Worm (Caenorhabditis elegans) whole organism, L1 larva: ENCODE measurements around the gene K07F5.12.

ENCODE experiments used
- C34B4.2 ChIP-seq: sonication (generic microtip); optimal IDR thresholded peaks from 2 replicates; lab custom pipeline; 2017; ENCODE audit warnings: mild to moderate bottlenecking, missing genetic modification characterization, missing compliant biosample characterization
- Y116A8C.19 ChIP-seq: sonication (generic microtip); optimal IDR thresholded peaks from 2 replicates; lab custom pipeline; 2016; ENCODE audit warnings: missing compliant biosample characterization, missing genetic modification characterization, borderline replicate concordance
- aly-2 ChIP-seq: fragments of 150-350 bp; optimal IDR thresholded peaks from 2 replicates; lab custom pipeline; 2014; ENCODE audit warnings: missing biosample characterization, missing genetic modification characterization
- ama-1 ChIP-seq: fragments of 150-350 bp; optimal IDR thresholded peaks from 2 replicates; lab custom pipeline; 2014
- blmp-1 ChIP-seq: fragments of 150-350 bp; optimal IDR thresholded peaks from 2 replicates; lab custom pipeline; 2014; ENCODE audit warnings: missing biosample characterization, missing genetic modification characterization
- ceh-82 ChIP-seq, 3 experiments: fragments of 150-350 bp in 1 of 3; sonication (generic microtip) in 2 of 3; optimal IDR thresholded peaks; 2 replicates each; lab custom pipeline; 2014 to 2017; ENCODE audit warnings: missing biosample characterization in 3 of 3, missing genetic modification characterization in 3 of 3
- ceh-88 ChIP-seq: fragments of 200-800 bp; sonication (Bioruptor generic); IDR thresholded peaks from 2 replicates; pipeline ENCODE4 v1.3.6; 2022; ENCODE audit warnings: missing genetic modification characterization, missing compliant biosample characterization
- dpl-1 ChIP-seq, 3 experiments: fragments of 150-350 bp in 2 of 3; sonication (generic microtip) in 1 of 3; optimal IDR thresholded peaks; 2 replicates each; lab custom pipeline; 2014 to 2017; ENCODE audit warnings: missing biosample characterization in 3 of 3, missing genetic modification characterization in 3 of 3, missing genetic modification reagents in 3 of 3
- dsc-1 ChIP-seq: sonication (generic microtip); optimal IDR thresholded peaks from 2 replicates; lab custom pipeline; 2016; ENCODE audit warnings: mild to moderate bottlenecking, missing genetic modification characterization, missing compliant biosample characterization
- efl-1 ChIP-seq, 4 experiments: fragments of 150-350 bp; optimal IDR thresholded peaks in 3 of 4; peaks in 1 of 4; 1 replicate in 1 of 4; 2 replicates in 3 of 4; lab custom pipeline; 2014; ENCODE audit warnings: missing biosample characterization in 2 of 4, missing genetic modification characterization in 2 of 4, missing genetic modification reagents in 2 of 4
- elt-2 ChIP-seq: sonication (generic microtip); optimal IDR thresholded peaks from 2 replicates; lab custom pipeline; 2016; ENCODE audit warnings: missing genetic modification characterization, mild to moderate bottlenecking, inconsistent platforms, missing compliant biosample characterization, missing genetic modification reagents
- fkh-10 ChIP-seq: sonication (generic microtip); optimal IDR thresholded peaks from 2 replicates; lab custom pipeline; 2017; ENCODE audit warnings: missing biosample characterization, missing genetic modification reagents, missing genetic modification characterization
- fkh-8 ChIP-seq: sonication (generic microtip); optimal IDR thresholded peaks from 2 replicates; lab custom pipeline; 2016; ENCODE audit warnings: mild to moderate bottlenecking, missing genetic modification characterization, missing compliant biosample characterization
- hlh-4 ChIP-seq: sonication (generic microtip); optimal IDR thresholded peaks from 2 replicates; lab custom pipeline; 2016; ENCODE audit warnings: mild to moderate bottlenecking, missing genetic modification characterization, missing compliant biosample characterization
- hpl-2 ChIP-seq: fragments of 150-350 bp; optimal IDR thresholded peaks from 2 replicates; lab custom pipeline; 2014; ENCODE audit warnings: missing biosample characterization, missing genetic modification reagents, missing genetic modification characterization
- jun-1 ChIP-seq: fragments of 150-350 bp; optimal IDR thresholded peaks from 2 replicates; lab custom pipeline; 2014; ENCODE audit warnings: missing biosample characterization, missing genetic modification reagents, missing genetic modification characterization
- lin-15B ChIP-seq: fragments of 150-350 bp; sonication (generic microtip); optimal IDR thresholded peaks from 3 replicates; lab custom pipeline; 2014; ENCODE audit warnings: missing biosample characterization, missing genetic modification characterization
- lin-35 ChIP-seq, 2 experiments: fragments of 150-350 bp; optimal IDR thresholded peaks; 2 replicates each; lab custom pipeline; 2014; ENCODE audit warnings: missing biosample characterization in 2 of 2, missing genetic modification characterization in 2 of 2, missing genetic modification reagents in 2 of 2
- lir-3 ChIP-seq: sonication (generic microtip); optimal IDR thresholded peaks from 2 replicates; lab custom pipeline; 2016; ENCODE audit warnings: mild to moderate bottlenecking, missing genetic modification characterization, moderate library complexity, missing compliant biosample characterization; ENCODE audit not compliant: poor library complexity
- lsy-2 ChIP-seq, 2 experiments: fragments of 150-350 bp; optimal IDR thresholded peaks; 2 replicates each; lab custom pipeline; 2014; ENCODE audit warnings: missing biosample characterization in 2 of 2, missing genetic modification characterization in 2 of 2
- mef-2 ChIP-seq: fragments of 150-350 bp; optimal IDR thresholded peaks from 2 replicates; lab custom pipeline; 2014; ENCODE audit warnings: missing biosample characterization, missing genetic modification characterization
- mep-1 ChIP-seq: fragments of 150-350 bp; optimal IDR thresholded peaks from 2 replicates; lab custom pipeline; 2014; ENCODE audit warnings: missing biosample characterization, missing genetic modification characterization
- nhr-12 ChIP-seq: sonication (generic microtip); optimal IDR thresholded peaks from 2 replicates; lab custom pipeline; 2017; ENCODE audit warnings: missing biosample characterization, missing genetic modification characterization
- nhr-71 ChIP-seq: sonication (generic microtip); optimal IDR thresholded peaks from 2 replicates; lab custom pipeline; 2016; ENCODE audit warnings: mild to moderate bottlenecking, missing genetic modification characterization, moderate library complexity, missing compliant biosample characterization
- nhr-77 ChIP-seq: fragments of 150-350 bp; optimal IDR thresholded peaks from 2 replicates; lab custom pipeline; 2014; ENCODE audit warnings: missing biosample characterization, missing genetic modification characterization
- pax-3 ChIP-seq: fragments of 200-800 bp; sonication (Bioruptor generic); optimal IDR thresholded peaks from 2 replicates; lab custom pipeline; 2018; ENCODE audit warnings: mild to moderate bottlenecking, missing genetic modification characterization, moderate library complexity, missing compliant biosample characterization
- pqm-1 ChIP-seq: sonication (generic microtip); optimal IDR thresholded peaks from 3 replicates; lab custom pipeline; 2017; ENCODE audit warnings: missing biosample characterization, missing genetic modification characterization
- rnt-1 ChIP-seq: sonication (generic microtip); optimal IDR thresholded peaks from 2 replicates; lab custom pipeline; 2016; ENCODE audit warnings: mild to moderate bottlenecking, missing genetic modification characterization, moderate library complexity, missing compliant biosample characterization
- snu-23 ChIP-seq: sonication (generic microtip); optimal IDR thresholded peaks from 2 replicates; lab custom pipeline; 2016; ENCODE audit warnings: missing genetic modification characterization, missing compliant biosample characterization
- sox-4 ChIP-seq: sonication (generic microtip); optimal IDR thresholded peaks from 2 replicates; lab custom pipeline; 2016; ENCODE audit warnings: missing genetic modification characterization, missing compliant biosample characterization
- swsn-7 ChIP-seq: sonication (generic microtip); optimal IDR thresholded peaks from 2 replicates; lab custom pipeline; 2016; ENCODE audit warnings: missing genetic modification characterization, missing compliant biosample characterization
- tbx-2 ChIP-seq: sonication (generic microtip); optimal IDR thresholded peaks from 2 replicates; lab custom pipeline; 2016; ENCODE audit warnings: missing genetic modification characterization, missing compliant biosample characterization
- unc-130 ChIP-seq: fragments of 150-350 bp; optimal IDR thresholded peaks from 2 replicates; lab custom pipeline; 2017; ENCODE audit warnings: missing biosample characterization, missing genetic modification characterization, inconsistent platforms
- xbp-1 ChIP-seq: sonication (generic microtip); optimal IDR thresholded peaks from 2 replicates; lab custom pipeline; 2016; ENCODE audit warnings: missing genetic modification characterization, missing compliant biosample characterization
- zag-1 ChIP-seq: fragments of 150-350 bp; optimal IDR thresholded peaks from 2 replicates; lab custom pipeline; 2014; ENCODE audit warnings: missing biosample characterization, missing genetic modification characterization
- zip-4 ChIP-seq: fragments of 200-800 bp; sonication (Bioruptor generic); optimal IDR thresholded peaks from 2 replicates; lab custom pipeline; 2018; ENCODE audit warnings: mild to moderate bottlenecking, missing genetic modification characterization, moderate library complexity, missing compliant biosample characterization

Gene K07F5.12

DNA sequence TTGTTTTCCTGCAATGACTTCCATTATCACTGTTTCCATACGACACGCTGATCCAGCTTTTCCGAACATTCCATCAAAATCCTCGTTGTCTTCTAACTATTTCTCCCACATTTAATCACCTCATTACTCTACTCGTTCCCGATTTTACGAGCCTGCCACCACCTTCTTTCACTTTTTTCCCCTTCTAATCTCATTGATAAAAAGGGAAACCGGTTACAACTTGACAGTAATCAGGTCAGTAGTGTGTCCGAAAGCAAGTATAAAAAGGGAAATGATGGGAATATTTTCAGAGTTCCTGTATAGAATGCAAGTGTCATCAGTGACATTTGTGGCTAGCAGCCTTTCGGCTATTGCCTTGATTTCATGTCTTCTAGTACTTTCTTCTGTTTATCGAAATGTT is 34.2 kb upstream of the K07F5.12 start, which contains the start of gene col-123:
col-123 (plus strand) TSS at position 301 of the 400 bp plus-strand sequence.
- no peak for TF ChIP-seq dsc-1 (tag; lab: Kevin White, UChicago)
- TF ChIP-seq blmp-1 = peak; percentile 53

DNA sequence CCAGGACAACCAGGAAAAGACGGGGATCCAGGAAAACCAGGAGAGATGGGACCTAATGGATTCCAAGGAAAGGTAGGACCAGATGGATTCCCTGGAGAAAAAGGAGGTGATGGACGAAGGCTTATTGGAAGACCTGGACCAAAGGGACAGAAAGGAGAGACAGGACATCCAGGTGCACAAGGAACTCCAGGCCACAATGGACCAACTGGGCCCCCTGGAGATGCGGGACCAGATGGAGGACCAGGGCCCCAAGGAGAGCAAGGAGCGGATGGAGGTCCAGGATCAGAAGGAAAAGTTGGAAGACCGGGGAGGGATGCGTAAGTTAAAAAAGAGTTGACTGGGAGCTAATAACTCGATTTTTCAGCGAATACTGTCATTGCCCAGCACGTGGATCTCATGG is 33.2 kb upstream of the K07F5.12 start:
- no peak for TF ChIP-seq zag-1 (tag; lab: Kevin White, UChicago)
- no peak for TF ChIP-seq fkh-10
- TF ChIP-seq Y116A8C.19 (tag; lab: Kevin White, UChicago) = no peak
- no peak for TF ChIP-seq nhr-77 (tag; lab: Kevin White, UChicago)
- TF ChIP-seq aly-2 (tag; lab: Kevin White, UChicago) = no peak
- no peak for TF ChIP-seq jun-1 (tag; lab: Kevin White, UChicago)
- no peak for TF ChIP-seq fkh-8 (tag; lab: Kevin White, UChicago)
- no peak for TF ChIP-seq pqm-1 (tag; lab: Kevin White, UChicago)
- TF ChIP-seq unc-130 (tag; lab: Kevin White, UChicago) = no peak
- no peak for TF ChIP-seq zip-4 (GFP tag; lab: Kevin White, UChicago)
- TF ChIP-seq rnt-1 = no peak
- TF ChIP-seq lir-3 (tag; lab: Kevin White, UChicago) = no peak
- TF ChIP-seq ceh-88 (GFP tag; lab: Robert Waterston, UW) = no peak
- TF ChIP-seq mep-1 (tag; lab: Kevin White, UChicago) = no peak
- no peak for TF ChIP-seq elt-2 (tag; lab: Kevin White, UChicago)

DNA sequence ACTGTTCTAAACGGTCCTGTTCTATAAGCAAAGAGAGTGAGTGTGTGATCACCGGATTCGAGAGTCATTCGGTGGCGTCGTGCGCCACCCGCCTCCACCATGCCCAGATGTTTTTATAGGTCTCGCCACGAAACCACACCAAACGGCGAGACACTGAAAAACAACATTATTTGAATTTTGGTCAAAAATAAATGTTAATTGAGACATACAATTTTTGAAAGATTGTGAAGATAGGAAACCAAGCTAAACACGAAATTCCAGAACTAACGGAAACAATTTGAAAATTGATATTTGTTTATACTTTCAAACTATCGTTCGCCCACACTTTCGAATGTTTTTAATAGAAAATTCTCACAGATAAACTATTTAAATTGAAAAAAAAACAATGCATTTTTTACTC is 31.3 kb upstream of the K07F5.12 start, which contains the start of gene catp-6:
catp-6 (minus strand) TSS at position 101 of the 400 bp plus-strand sequence.
- TF ChIP-seq pax-3 (tag; lab: Kevin White, UChicago) (no peak), efl-1 (optimal IDR thresholded peaks at IDR 0.05; lab: Kevin White, UChicago) (no peak), efl-1 (GFP tag; optimal IDR thresholded peaks at IDR 0.05 in 1 of 2; lab: Kevin White, UChicago) (peak in 1 of 2 experiments; percentile 89)
- TF ChIP-seq, all 84 proteins: peak for 1

DNA sequence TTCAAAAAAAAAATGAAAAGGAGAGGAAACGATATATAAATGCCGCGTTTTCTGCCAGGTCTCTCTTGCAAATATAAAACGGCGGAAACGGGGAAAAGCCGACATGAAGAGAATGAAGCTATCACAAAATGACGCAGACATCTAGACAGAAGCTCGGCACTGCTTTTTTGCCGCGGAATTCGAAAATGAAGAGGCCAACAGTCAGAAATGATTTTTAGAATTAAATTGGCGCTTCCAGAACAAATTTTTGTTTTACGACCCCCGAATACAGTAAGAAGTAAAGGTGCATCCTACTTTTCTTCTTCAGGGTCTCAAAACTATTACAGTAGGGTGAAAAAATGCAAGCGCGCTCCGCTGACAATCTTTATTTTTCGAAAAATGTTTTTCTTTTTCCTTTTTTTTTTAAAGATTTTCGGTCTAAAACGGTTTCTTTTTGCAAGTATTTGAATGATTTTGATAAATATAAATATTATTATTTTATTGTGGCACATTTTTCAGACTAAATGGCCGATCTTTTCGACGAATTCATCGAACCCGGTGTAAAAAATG is 30.5 kb upstream of the K07F5.12 start, which contains the start of gene mtr-4:
mtr-4 (plus strand) TSS at position 499 of the 549 bp plus-strand sequence.
- TF ChIP-seq lin-15B (tag; lab: Kevin White, UChicago) (peak; percentile 21), sox-4 (tag; lab: Kevin White, UChicago) (no peak), hpl-2 (GFP tag; lab: Kevin White, UChicago) (no peak), nhr-71 (tag; lab: Kevin White, UChicago) (peak; percentile 55), elt-2 (tag; lab: Kevin White, UChicago) (peak; percentile 57), efl-1 (optimal IDR thresholded peaks at IDR 0.05; lab: Kevin White, UChicago) (peak; percentile 32 to 69), efl-1 (GFP tag; optimal IDR thresholded peaks at IDR 0.05 in 1 of 2; lab: Kevin White, UChicago) (peak; percentile 73 to 95), xbp-1 (tag; lab: Kevin White, UChicago) (peak; percentile 9), fkh-8 (tag; lab: Kevin White, UChicago) (peak; percentile 8), dpl-1 (GFP tag; optimal IDR thresholded peaks at IDR 0.05; lab: Kevin White, UChicago) (peak; percentile 33 to 73 (median 59)), lsy-2 (tag; optimal IDR thresholded peaks at IDR 0.05; lab: Kevin White, UChicago) (peak in 1 of 2 experiments; percentile 53), C34B4.2 (tag; lab: Kevin White, UChicago) (no peak), nhr-12 (tag; lab: Kevin White, UChicago) (no peak), ceh-82 (tag; optimal IDR thresholded peaks at IDR 0.05; lab: Kevin White, UChicago) (no peak), tbx-2 (peak; percentile 2), swsn-7 (peak; percentile 25), lin-35 (GFP tag; optimal IDR thresholded peaks at IDR 0.05; lab: Kevin White, UChicago) (peak; percentile 40 to 63), lir-3 (tag; lab: Kevin White, UChicago) (no peak), unc-130 (tag; lab: Kevin White, UChicago) (peak; percentile 6)

ce11 chrIV:9832586-9832985 is 23.2 kb upstream of the K07F5.12 start, which contains the start of gene kin-21:
TSS of gene kin-21 (plus strand) at chrIV:9832886.
- TF ChIP-seq hpl-2 (GFP tag; lab: Kevin White, UChicago) (no peak), unc-130 (tag; lab: Kevin White, UChicago) (no peak), swsn-7 (no peak), rnt-1 (no peak), nhr-71 (tag; lab: Kevin White, UChicago) (no peak), mef-2 (tag; lab: Kevin White, UChicago) (no peak), hlh-4 (tag; lab: Kevin White, UChicago) (no peak), fkh-8 (tag; lab: Kevin White, UChicago) (no peak), snu-23 (GFP tag; lab: Kevin White, UChicago) (no peak), ama-1 (lab: Kevin White, UChicago) (no peak)
